Worm (Caenorhabditis elegans): Measurements from ENCODE around the gene ceeh-2.

ce11 chrV:10383950-10384349, 26.2 kb upstream of the ceeh-2 start, which contains the start of gene spe-10:
- TF ChIP-seq ama-1 (optimal IDR thresholded peaks at IDR 0.05) (no peak), F13C5.2 (tag; optimal IDR thresholded peaks at IDR 0.05) (no peak), ceh-13 (GFP tag; optimal IDR thresholded peaks at IDR 0.05) (no peak), tbx-37 (GFP tag; conservative IDR thresholded peaks at IDR 0.05) (no peak), tbx-11 (GFP tag; IDR thresholded peaks at IDR 0.05) (no peak), sea-1 (GFP tag; conservative IDR thresholded peaks at IDR 0.05) (no peak), aly-1 (tag; optimal IDR thresholded peaks at IDR 0.05) (no peak), ceh-36 (tag; optimal IDR thresholded peaks at IDR 0.05) (no peak), B0310.2 (tag; optimal IDR thresholded peaks at IDR 0.05) (no peak), ets-7 (tag; optimal IDR thresholded peaks at IDR 0.05) (no peak), tra-4 (tag; optimal IDR thresholded peaks at IDR 0.05) (no peak), hnd-1 (tag; optimal IDR thresholded peaks at IDR 0.05) (no peak), pes-1 (GFP tag; IDR thresholded peaks at IDR 0.05) (no peak), hmg-4 (GFP tag; optimal IDR thresholded peaks at IDR 0.05) (no peak)

All from whole organism, early embryonic.